Worm (Caenorhabditis elegans) whole organism, late embryonic: ENCODE data around the gene sms-2.

Experiments used
- K02D7.2 ChIP-seq: sonication (generic microtip); optimal IDR thresholded peaks from 2 replicates; lab custom pipeline; 2017; ENCODE audit warnings: mild to moderate bottlenecking, missing genetic modification characterization, missing compliant biosample characterization
- ceh-9 ChIP-seq: sonication (generic microtip); optimal IDR thresholded peaks from 2 replicates; lab custom pipeline; 2016; ENCODE audit warnings: mild to moderate bottlenecking, missing genetic modification characterization, inconsistent platforms, missing compliant biosample characterization
- che-1 ChIP-seq: sonication (generic microtip); optimal IDR thresholded peaks from 2 replicates; lab custom pipeline; 2016; ENCODE audit warnings: mild to moderate bottlenecking, missing genetic modification characterization, missing compliant biosample characterization
- eyg-1 ChIP-seq: sonication (generic microtip); optimal IDR thresholded peaks from 2 replicates; lab custom pipeline; 2016; ENCODE audit warnings: missing genotype, missing genetic modification characterization, missing compliant biosample characterization

DNA sequence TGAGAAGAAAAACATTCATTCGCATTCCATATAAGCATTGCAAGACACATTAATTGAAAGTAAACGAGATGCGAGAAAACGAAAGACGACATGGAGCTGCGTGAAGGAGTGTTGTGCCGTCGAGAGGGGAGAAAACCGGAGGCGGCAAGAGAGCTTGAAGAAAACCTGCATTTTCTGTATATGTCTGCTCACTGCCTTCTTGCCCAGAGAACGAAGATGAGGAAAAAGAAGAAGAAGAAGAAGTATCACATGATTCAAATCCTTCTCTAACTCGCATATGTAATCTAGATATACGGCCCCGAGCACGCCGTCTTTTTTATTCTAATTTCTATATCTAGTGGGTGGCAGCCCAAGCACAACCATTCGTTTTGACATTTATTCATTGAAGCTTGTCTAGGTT is 38.3 kb downstream of the sms-2 start:
- TF ChIP-seq K02D7.2 (tag; lab: Kevin White, UChicago) (no peak), eyg-1 (no peak), che-1 (tag; lab: Kevin White, UChicago) (no peak), ceh-9 (tag; lab: Kevin White, UChicago) (no peak)
